Worm (Caenorhabditis elegans): Measurements from ENCODE around the gene pdhk-2.
A peak's percentile ranks its signal among the peaks of the same experiment; 100 is the strongest.

The pdhk-2 gene

ce11 chrIII:8769253-8769652, 28.0 kb upstream of the pdhk-2 start, which contains the start of gene K02D10.1:
TSS of gene K02D10.1 (plus strand) at chrIII:8769536.
- no peak for TF ChIP-seq dao-5 (tag; optimal IDR thresholded peaks at IDR 0.05)
- no peak for TF ChIP-seq W03F9.2 (tag; optimal IDR thresholded peaks at IDR 0.05)
- no peak for TF ChIP-seq him-1 (tag; optimal IDR thresholded peaks at IDR 0.05)

- peak; percentile 23 for TF ChIP-seq dao-5 (tag; optimal IDR thresholded peaks at IDR 0.05)
- peak; percentile 78 for TF ChIP-seq W03F9.2 (tag; optimal IDR thresholded peaks at IDR 0.05)
- TF ChIP-seq him-1 (tag; optimal IDR thresholded peaks at IDR 0.05): peak; percentile 53
Observed at ce11 chrIII:8767889-8768361, 26.7 kb upstream of the pdhk-2 start, which contains the start of gene mtss-1. TSS of gene mtss-1 (plus strand) at chrIII:8768311.

- TF ChIP-seq him-1 (tag; optimal IDR thresholded peaks at IDR 0.05): no peak
- no peak for TF ChIP-seq dao-5 (tag; optimal IDR thresholded peaks at IDR 0.05)
- TF ChIP-seq W03F9.2 (tag; optimal IDR thresholded peaks at IDR 0.05): no peak
Observed at ce11 chrIII:8767292-8767829, 26.1 kb upstream of the pdhk-2 start, which contains the start of gene mig-22. TSS of gene mig-22 (minus strand) at chrIII:8767342.

ce11 chrIII:8766467-8766866, 25.3 kb upstream of the pdhk-2 start:
- TF ChIP-seq dao-5 (tag; optimal IDR thresholded peaks at IDR 0.05): no peak
- TF ChIP-seq W03F9.2 (tag; optimal IDR thresholded peaks at IDR 0.05): no peak

DNA sequence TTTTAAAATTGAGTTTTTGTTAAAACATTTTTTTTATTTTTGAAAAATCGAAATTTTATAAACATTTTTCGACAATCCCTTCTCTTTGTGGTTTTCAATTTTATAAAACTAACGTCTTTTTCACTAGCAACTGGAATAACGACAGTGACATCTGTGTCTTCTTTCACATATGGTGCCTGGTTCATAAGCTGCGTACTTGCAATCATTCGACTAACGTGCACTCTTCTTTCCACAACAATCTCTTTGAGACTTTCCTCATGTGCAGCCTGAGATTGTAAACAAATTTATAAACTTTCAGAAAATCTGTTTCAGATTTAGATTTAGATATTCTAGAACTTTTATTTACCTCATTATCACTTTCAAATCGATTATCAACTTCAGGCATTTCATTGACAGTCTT, 23.8 kb upstream of the pdhk-2 start:
- TF ChIP-seq dao-5 (tag; optimal IDR thresholded peaks at IDR 0.05): no peak
- TF ChIP-seq him-1 (tag; optimal IDR thresholded peaks at IDR 0.05): no peak
- TF ChIP-seq W03F9.2 (tag; optimal IDR thresholded peaks at IDR 0.05): no peak

ce11 chrIII:8763111-8763510, 21.9 kb upstream of the pdhk-2 start:
- no peak for TF ChIP-seq him-1 (tag; optimal IDR thresholded peaks at IDR 0.05)

DNA sequence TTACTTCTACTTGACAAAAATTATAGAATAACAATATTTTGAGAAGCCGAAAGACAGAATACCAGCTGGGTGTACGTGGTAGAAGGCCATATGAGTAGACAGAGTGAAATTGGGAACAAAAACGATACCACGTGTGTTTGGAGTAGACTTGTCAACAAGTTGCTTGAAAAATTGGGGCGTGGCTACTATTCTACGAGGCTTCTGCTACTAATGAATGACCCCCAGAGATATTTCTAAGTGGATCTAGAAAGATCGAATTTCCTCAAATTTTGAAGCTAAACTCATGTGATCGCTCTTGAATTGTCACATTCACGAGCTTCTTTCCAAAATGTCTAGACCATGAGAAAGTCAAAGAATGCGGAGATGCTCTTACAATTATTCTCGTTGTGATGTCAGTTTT, 20.8 kb upstream of the pdhk-2 start:
- TF ChIP-seq W03F9.2 (tag; optimal IDR thresholded peaks at IDR 0.05) (no peak), him-1 (tag; optimal IDR thresholded peaks at IDR 0.05) (no peak), dao-5 (tag; optimal IDR thresholded peaks at IDR 0.05) (no peak)

ce11 chrIII:8761040-8761654, 19.9 kb upstream of the pdhk-2 start, which contains the start of gene aak-1:
TSS of gene aak-1 (minus strand) at chrIII:8761090.
- TF ChIP-seq W03F9.2 (tag; optimal IDR thresholded peaks at IDR 0.05) (no peak), dao-5 (tag; optimal IDR thresholded peaks at IDR 0.05) (no peak), him-1 (tag; optimal IDR thresholded peaks at IDR 0.05) (no peak)

DNA sequence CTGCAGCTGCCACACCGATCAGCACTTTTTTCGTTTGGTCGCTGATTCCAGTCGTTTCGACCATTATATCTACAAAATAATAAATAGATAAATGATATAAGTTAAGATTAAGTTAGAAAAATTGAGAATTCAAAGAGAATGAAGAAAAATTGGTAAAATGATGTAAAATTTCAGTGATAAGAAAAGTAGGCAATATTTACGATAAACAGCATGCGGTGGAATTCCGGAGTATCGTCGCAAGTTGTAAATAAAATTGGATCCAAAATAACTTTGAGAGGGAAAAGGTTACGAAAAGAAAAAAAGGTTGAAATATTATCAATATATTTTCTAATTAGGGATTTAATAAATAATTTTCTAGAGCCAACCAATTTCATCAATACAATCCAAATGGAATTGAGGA, 13.5 kb upstream of the pdhk-2 start, which contains the start of gene tomm-70:
TSS of gene tomm-70 (minus strand) at position 69 of the 400 bp plus-strand sequence.
- TF ChIP-seq W03F9.2 (tag; optimal IDR thresholded peaks at IDR 0.05) (no peak), him-1 (tag; optimal IDR thresholded peaks at IDR 0.05) (no peak), dao-5 (tag; optimal IDR thresholded peaks at IDR 0.05) (no peak)

DNA sequence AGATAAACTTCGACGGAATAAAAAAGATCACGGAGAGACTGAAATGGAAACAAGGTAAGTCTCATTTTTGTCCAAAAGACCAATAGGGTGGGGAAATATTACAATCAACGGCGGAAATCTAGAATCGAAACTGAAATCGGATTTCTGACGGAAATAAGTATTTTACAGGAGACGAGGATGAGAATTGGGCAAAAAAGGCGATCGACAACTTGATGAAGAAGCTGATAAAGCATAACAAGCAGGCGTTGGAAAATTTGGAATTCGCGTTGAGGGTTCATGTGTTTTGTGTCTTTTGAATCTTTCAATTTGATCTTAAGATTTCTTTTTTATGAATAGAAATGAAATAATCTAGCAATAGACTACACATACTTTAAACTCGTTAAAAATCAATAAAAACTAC, 9.4 kb upstream of the pdhk-2 start, which contains the start of gene ugtp-1:
TSS of gene ugtp-1 (minus strand) at position 101 of the 400 bp plus-strand sequence.
- TF ChIP-seq W03F9.2 (tag; optimal IDR thresholded peaks at IDR 0.05): no peak
- TF ChIP-seq dao-5 (tag; optimal IDR thresholded peaks at IDR 0.05): no peak
- no peak for TF ChIP-seq him-1 (tag; optimal IDR thresholded peaks at IDR 0.05)

ce11 chrIII:8749487-8749886, 8.3 kb upstream of the pdhk-2 start, which contains the start of gene sma-2:
TSS of gene sma-2 (plus strand) at chrIII:8749680.
- no peak for TF ChIP-seq dao-5 (tag; optimal IDR thresholded peaks at IDR 0.05)
- TF ChIP-seq W03F9.2 (tag; optimal IDR thresholded peaks at IDR 0.05): no peak
- TF ChIP-seq him-1 (tag; optimal IDR thresholded peaks at IDR 0.05): no peak

DNA sequence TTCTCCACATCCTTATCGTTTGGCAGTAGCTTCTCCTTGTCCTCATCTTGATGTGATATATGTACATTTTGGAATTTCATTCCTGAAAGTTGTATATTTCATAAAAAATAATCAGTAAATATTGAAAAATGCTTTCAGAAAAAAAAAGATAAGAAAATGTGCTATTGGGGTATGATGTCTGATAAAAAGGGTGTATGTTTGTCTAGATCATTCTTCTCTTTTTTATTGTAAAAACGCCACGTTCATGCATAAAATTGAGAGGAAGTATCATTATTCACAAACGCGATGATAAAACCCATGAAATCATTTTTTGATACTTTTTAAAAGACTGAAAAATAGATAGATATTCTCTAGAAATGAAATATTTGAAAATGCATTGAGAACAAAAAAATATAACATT, 7.4 kb upstream of the pdhk-2 start:
- TF ChIP-seq him-1 (tag; optimal IDR thresholded peaks at IDR 0.05) (no peak), dao-5 (tag; optimal IDR thresholded peaks at IDR 0.05) (no peak), W03F9.2 (tag; optimal IDR thresholded peaks at IDR 0.05) (no peak)

- no peak for TF ChIP-seq W03F9.2 (tag; optimal IDR thresholded peaks at IDR 0.05)
- no peak for TF ChIP-seq dao-5 (tag; optimal IDR thresholded peaks at IDR 0.05)
- no peak for TF ChIP-seq him-1 (tag; optimal IDR thresholded peaks at IDR 0.05)
Observed at ce11 chrIII:8745214-8745613, 4.0 kb upstream of the pdhk-2 start.

ce11 chrIII:8744765-8745164, 3.6 kb upstream of the pdhk-2 start:
- TF ChIP-seq him-1 (tag; optimal IDR thresholded peaks at IDR 0.05) (no peak), W03F9.2 (tag; optimal IDR thresholded peaks at IDR 0.05) (no peak), dao-5 (tag; optimal IDR thresholded peaks at IDR 0.05) (no peak)
